Fruit fly (Drosophila melanogaster) S2 (cell line): ENCODE results near the gene CG33795.

Source experiments
- CG8478 ChIP-seq: fragments of >200 bp; optimal IDR thresholded peaks from 2 replicates; lab custom pipeline; 2018
- CTCF ChIP-seq, 2 experiments: fragments of >200 bp; optimal IDR thresholded peaks; 2 replicates each; lab custom pipeline; 2018

CG33795 gene

dm6 chr3L:16171280-16171679 is at the start of gene CG33795:
Gene CG33795 (minus strand): TSS chr3L:16171380.
- no peak for TF ChIP-seq CTCF (optimal IDR thresholded peaks at IDR 0.05; lab: Kevin White, UChicago)

- TF ChIP-seq CG8478 (lab: Kevin White, UChicago) (no peak), CTCF (optimal IDR thresholded peaks at IDR 0.05; lab: Kevin White, UChicago) (no peak)
Observed at dm6 chr3L:16217935-16218334, 46.8 kb upstream of the CG33795 start.

- TF ChIP-seq CG8478 (lab: Kevin White, UChicago), result no peak
- TF ChIP-seq CTCF (optimal IDR thresholded peaks at IDR 0.05; lab: Kevin White, UChicago), result no peak
Observed at dm6 chr3L:16217203-16217602, 46.0 kb upstream of the CG33795 start, which contains the start of gene CG13073. Gene CG13073 (minus strand): TSS chr3L:16217303.

dm6 chr3L:16215816-16216215 is 44.6 kb upstream of the CG33795 start:
- TF ChIP-seq CG8478 (lab: Kevin White, UChicago), result no peak
- TF ChIP-seq CTCF (optimal IDR thresholded peaks at IDR 0.05; lab: Kevin White, UChicago), result no peak

dm6 chr3L:16215411-16215810 is 44.2 kb upstream of the CG33795 start:
- TF ChIP-seq CG8478 (lab: Kevin White, UChicago), result no peak
- TF ChIP-seq CTCF (optimal IDR thresholded peaks at IDR 0.05; lab: Kevin White, UChicago), result no peak

- no peak for TF ChIP-seq CG8478 (lab: Kevin White, UChicago)
- TF ChIP-seq CTCF (optimal IDR thresholded peaks at IDR 0.05; lab: Kevin White, UChicago), result no peak
Observed at dm6 chr3L:16214533-16215207, 43.5 kb upstream of the CG33795 start.

- no peak for TF ChIP-seq CTCF (optimal IDR thresholded peaks at IDR 0.05; lab: Kevin White, UChicago)
- no peak for TF ChIP-seq CG8478 (lab: Kevin White, UChicago)
Observed at dm6 chr3L:16213201-16213600, 42.0 kb upstream of the CG33795 start.

dm6 chr3L:16211936-16212287 is 40.7 kb upstream of the CG33795 start:
- no peak for TF ChIP-seq CTCF (optimal IDR thresholded peaks at IDR 0.05; lab: Kevin White, UChicago)
- no peak for TF ChIP-seq CG8478 (lab: Kevin White, UChicago)

dm6 chr3L:16211156-16211935 is 40.2 kb upstream of the CG33795 start:
- TF ChIP-seq CG8478 (lab: Kevin White, UChicago) (no peak), CTCF (optimal IDR thresholded peaks at IDR 0.05; lab: Kevin White, UChicago) (no peak)

- TF ChIP-seq CG8478 (lab: Kevin White, UChicago), result no peak
- no peak for TF ChIP-seq CTCF (optimal IDR thresholded peaks at IDR 0.05; lab: Kevin White, UChicago)
Observed at dm6 chr3L:16209641-16210040, 38.5 kb upstream of the CG33795 start.

- TF ChIP-seq CG8478 (lab: Kevin White, UChicago), result no peak
- TF ChIP-seq CTCF (optimal IDR thresholded peaks at IDR 0.05; lab: Kevin White, UChicago), result no peak
Observed at dm6 chr3L:16208839-16209612, 37.8 kb upstream of the CG33795 start.

- TF ChIP-seq CTCF (optimal IDR thresholded peaks at IDR 0.05; lab: Kevin White, UChicago), result no peak
- TF ChIP-seq CG8478 (lab: Kevin White, UChicago), result no peak
Observed at dm6 chr3L:16208053-16208838, 37.1 kb upstream of the CG33795 start.

dm6 chr3L:16204128-16204527 is 32.9 kb upstream of the CG33795 start:
- no peak for TF ChIP-seq CG8478 (lab: Kevin White, UChicago)
- no peak for TF ChIP-seq CTCF (optimal IDR thresholded peaks at IDR 0.05; lab: Kevin White, UChicago)

- no peak for TF ChIP-seq CG8478 (lab: Kevin White, UChicago)
- TF ChIP-seq CTCF (optimal IDR thresholded peaks at IDR 0.05; lab: Kevin White, UChicago), result no peak
Observed at dm6 chr3L:16203236-16203635, 32.1 kb upstream of the CG33795 start.
